Worm (Caenorhabditis elegans): Measurements from ENCODE around the gene rars-2.

DNA sequence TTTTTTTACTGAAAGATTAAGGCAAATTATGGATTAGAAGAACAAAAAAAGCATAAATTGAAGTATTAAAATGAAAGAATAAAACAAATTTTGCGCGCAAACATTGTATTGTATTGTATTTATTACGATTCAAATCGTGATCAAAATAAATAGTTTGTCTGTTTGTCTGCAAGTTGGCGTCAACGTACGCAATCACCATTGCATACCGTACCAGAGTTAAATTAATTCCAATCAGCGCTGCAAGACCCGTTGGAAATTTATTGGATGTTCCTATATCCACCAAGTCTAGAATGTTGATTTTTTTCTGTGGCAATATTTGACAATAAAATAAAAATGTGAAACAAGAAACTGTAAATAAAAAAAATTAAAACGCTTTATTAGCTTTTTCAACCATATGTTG is 12.2 kb upstream of the rars-2 start, which contains the start of gene heri-1:
- no peak for TF ChIP-seq unc-62 (GFP tag; optimal IDR thresholded peaks at IDR 0.05)
- no peak for TF ChIP-seq tbx-2 (tag; optimal IDR thresholded peaks at IDR 0.05)
- no peak for TF ChIP-seq pag-3 (tag; optimal IDR thresholded peaks at IDR 0.05; ENCODE audit: borderline replicate concordance, insufficient read depth)
- TF ChIP-seq lin-15B (tag; optimal IDR thresholded peaks at IDR 0.05), result no peak
- TF ChIP-seq lin-14 (GFP tag; optimal IDR thresholded peaks at IDR 0.05), result no peak
- TF ChIP-seq nhr-28 (tag; optimal IDR thresholded peaks at IDR 0.05), result no peak
- TF ChIP-seq snpc-4 (tag; optimal IDR thresholded peaks at IDR 0.05), result no peak
- TF ChIP-seq irx-1 (tag; optimal IDR thresholded peaks at IDR 0.05), result no peak
- TF ChIP-seq nhr-12 (tag; optimal IDR thresholded peaks at IDR 0.05), result no peak
- no peak for TF ChIP-seq lin-35 (GFP tag; optimal IDR thresholded peaks at IDR 0.05)
- no peak for TF ChIP-seq nhr-76 (tag; optimal IDR thresholded peaks at IDR 0.05)
- TF ChIP-seq ceh-8 (GFP tag; optimal IDR thresholded peaks at IDR 0.05), result no peak
- TF ChIP-seq mdl-1 (tag; optimal IDR thresholded peaks at IDR 0.05), result no peak

Measured in whole organism, L1 larva.